Worm (Caenorhabditis elegans) whole organism, early embryonic: ENCODE data around the gene lgc-27.

Source experiments
- B0310.2 ChIP-seq: sonication (generic microtip); optimal IDR thresholded peaks from 2 replicates; lab custom pipeline; 2016; ENCODE audit warnings: mild to moderate bottlenecking, missing genetic modification characterization, missing compliant biosample characterization
- F13C5.2 ChIP-seq: sonication (generic microtip); optimal IDR thresholded peaks from 2 replicates; lab custom pipeline; 2017; ENCODE audit warnings: mild to moderate bottlenecking, missing genetic modification characterization, inconsistent platforms, missing compliant biosample characterization
- aly-1 ChIP-seq: sonication (generic microtip); optimal IDR thresholded peaks from 2 replicates; lab custom pipeline; 2016; ENCODE audit warnings: missing genetic modification characterization, missing compliant biosample characterization
- ama-1 ChIP-seq: fragments of 150-350 bp; optimal IDR thresholded peaks from 2 replicates; lab custom pipeline; 2014
- ceh-13 ChIP-seq: fragments of 200-800 bp; sonication (Bioruptor generic); optimal IDR thresholded peaks from 2 replicates; lab custom pipeline; 2018; ENCODE audit warnings: mild to moderate bottlenecking, missing genetic modification characterization, missing compliant biosample characterization
- ceh-36 ChIP-seq: sonication (generic microtip); optimal IDR thresholded peaks from 2 replicates; lab custom pipeline; 2016; ENCODE audit warnings: missing genetic modification characterization, inconsistent platforms, missing compliant biosample characterization
- ets-7 ChIP-seq: sonication (generic microtip); optimal IDR thresholded peaks from 2 replicates; lab custom pipeline; 2016; ENCODE audit warnings: missing genotype, missing genetic modification characterization, missing compliant biosample characterization
- flt-1 ChIP-seq: fragments of 200-800 bp; sonication (Bioruptor generic); IDR thresholded peaks from 2 replicates; pipeline ENCODE4 v1.3.6; 2022; ENCODE audit warnings: missing genetic modification characterization, missing compliant biosample characterization
- hmbx-1 ChIP-seq: sonication (generic microtip); optimal IDR thresholded peaks from 2 replicates; lab custom pipeline; 2016; ENCODE audit warnings: mild to moderate bottlenecking, missing genetic modification characterization, missing compliant biosample characterization
- hmg-4 ChIP-seq: fragments of 200-800 bp; sonication (Bioruptor generic); optimal IDR thresholded peaks from 2 replicates; lab custom pipeline; 2018; ENCODE audit warnings: mild to moderate bottlenecking, missing genetic modification characterization, missing compliant biosample characterization
- hnd-1 ChIP-seq: sonication (generic microtip); optimal IDR thresholded peaks from 2 replicates; lab custom pipeline; 2016; ENCODE audit warnings: missing genetic modification characterization, missing compliant biosample characterization
- pes-1 ChIP-seq: fragments of 200-800 bp; sonication (Bioruptor generic); IDR thresholded peaks from 2 replicates; pipeline ENCODE4 v1.3.6; 2022; ENCODE audit warnings: missing genetic modification reagents, missing genetic modification characterization, missing compliant biosample characterization
- scrt-1 ChIP-seq: fragments of 200-800 bp; sonication (Bioruptor generic); IDR thresholded peaks from 2 replicates; pipeline ENCODE4 v1.3.6; 2022; ENCODE audit warnings: missing genetic modification characterization, missing compliant biosample characterization
- sea-1 ChIP-seq: fragments of 200-800 bp; sonication (Bioruptor generic); conservative IDR thresholded peaks from 2 replicates; pipeline ENCODE4 v1.3.6; 2022; ENCODE audit warnings: missing genetic modification characterization, missing compliant biosample characterization
- tbx-11 ChIP-seq: fragments of 200-800 bp; sonication (Bioruptor generic); IDR thresholded peaks from 2 replicates; pipeline ENCODE4 v1.3.6; 2022; ENCODE audit warnings: missing genetic modification characterization, missing compliant biosample characterization
- tbx-37 ChIP-seq: fragments of 200-800 bp; sonication (Bioruptor generic); conservative IDR thresholded peaks from 2 replicates; pipeline ENCODE4 v1.3.6; 2022; ENCODE audit warnings: missing genetic modification reagents, missing genetic modification characterization, missing compliant biosample characterization
- tra-4 ChIP-seq: sonication (generic microtip); optimal IDR thresholded peaks from 2 replicates; lab custom pipeline; 2017; ENCODE audit warnings: missing genetic modification characterization, missing compliant biosample characterization

lgc-27 gene

ce11 chrII:4689477-4689876 lies 40.6 kb downstream of the lgc-27 start, which contains the start of gene F10G7.12:
Gene F10G7.12, plus strand, starts transcription at chrII:4689777.
- TF ChIP-seq hmg-4 (no peak), ama-1 (lab: Kevin White, UChicago) (no peak), F13C5.2 (tag; lab: Kevin White, UChicago) (no peak)

ce11 chrII:4693129-4693528 lies 44.2 kb downstream of the lgc-27 start, which contains the start of gene F10G7.5:
Gene F10G7.5, plus strand, starts transcription at chrII:4693414.
- TF ChIP-seq tbx-11: no peak
- TF ChIP-seq ceh-36 (tag; lab: Kevin White, UChicago): no peak
- TF ChIP-seq tbx-37 (GFP tag; lab: Robert Waterston, UW): no peak
- no peak for TF ChIP-seq aly-1 (tag; lab: Kevin White, UChicago)
- no peak for TF ChIP-seq F13C5.2 (tag; lab: Kevin White, UChicago)

ce11 chrII:4696055-4696454 lies 47.2 kb downstream of the lgc-27 start:
- TF ChIP-seq flt-1: no peak
- TF ChIP-seq hmbx-1: no peak
- TF ChIP-seq ceh-36 (tag; lab: Kevin White, UChicago): no peak
- no peak for TF ChIP-seq tra-4 (tag; lab: Kevin White, UChicago)
- no peak for TF ChIP-seq scrt-1 (GFP tag; lab: Robert Waterston, UW)
- TF ChIP-seq F13C5.2 (tag; lab: Kevin White, UChicago): no peak
- TF ChIP-seq hmg-4: no peak

- no peak for TF ChIP-seq hnd-1 (tag; lab: Kevin White, UChicago)
- no peak for TF ChIP-seq ceh-36 (tag; lab: Kevin White, UChicago)
- TF ChIP-seq pes-1: no peak
- TF ChIP-seq tbx-37 (GFP tag; lab: Robert Waterston, UW): no peak
- no peak for TF ChIP-seq B0310.2 (tag; lab: Kevin White, UChicago)
- TF ChIP-seq sea-1 (GFP tag; lab: Robert Waterston, UW): no peak
- no peak for TF ChIP-seq tbx-11
- TF ChIP-seq tra-4 (tag; lab: Kevin White, UChicago): no peak
- no peak for TF ChIP-seq ets-7 (tag; lab: Kevin White, UChicago)
- TF ChIP-seq scrt-1 (GFP tag; lab: Robert Waterston, UW): no peak
- no peak for TF ChIP-seq aly-1 (tag; lab: Kevin White, UChicago)
- TF ChIP-seq ceh-13: no peak
- no peak for TF ChIP-seq ama-1 (lab: Kevin White, UChicago)
- TF ChIP-seq hmbx-1: no peak
- TF ChIP-seq hmg-4: no peak
Observed at ce11 chrII:4698266-4698771, 49.4 kb downstream of the lgc-27 start, which contains the start of the genes rpn-5 and scc-1. Gene rpn-5, minus strand, starts transcription at chrII:4698427. Gene scc-1, plus strand, starts transcription at chrII:4698721.

- TF ChIP-seq scrt-1 (GFP tag; lab: Robert Waterston, UW) (peak; percentile 71), tbx-37 (GFP tag; lab: Robert Waterston, UW) (peak; percentile 45; the same call in 1 of the 2 replicates), B0310.2 (tag; lab: Kevin White, UChicago) (peak; percentile 18), hmg-4 (peak; percentile 78), F13C5.2 (tag; lab: Kevin White, UChicago) (peak; percentile 81), hnd-1 (tag; lab: Kevin White, UChicago) (peak; percentile 25), flt-1 (peak; percentile 63), aly-1 (tag; lab: Kevin White, UChicago) (peak; percentile 44), ets-7 (tag; lab: Kevin White, UChicago) (peak; percentile 58), tbx-11 (peak; percentile 68), sea-1 (GFP tag; lab: Robert Waterston, UW) (peak; percentile 65; the same call in 1 of the 2 replicates), pes-1 (peak; percentile 79)
Observed at ce11 chrII:4701482-4702119, 52.7 kb downstream of the lgc-27 start, which contains the start of gene unc-85. Gene unc-85, plus strand, starts transcription at chrII:4702069.
